Worm (Caenorhabditis elegans) whole organism, mixed stage, embryonic: Measurements from ENCODE around the gene Y26E6A.2.

Experiments used
- cnd-1 ChIP-seq: fragments of 200-800 bp; sonication (Bioruptor generic); optimal IDR thresholded peaks from 2 replicates; lab custom pipeline; 2018; ENCODE audit warnings: mild to moderate bottlenecking, missing genetic modification characterization, missing compliant biosample characterization
- mep-1 ChIP-seq: fragments of 150-350 bp; optimal IDR thresholded peaks from 2 replicates; lab custom pipeline; 2017; ENCODE audit warnings: missing biosample characterization, missing genetic modification reagents, missing genetic modification characterization, inconsistent platforms
- nhr-28 ChIP-seq: fragments of 150-350 bp; optimal IDR thresholded peaks from 2 replicates; lab custom pipeline; 2014; ENCODE audit warnings: missing biosample characterization, missing genetic modification characterization
- pha-4 ChIP-seq: fragments of 150-350 bp; optimal IDR thresholded peaks from 2 replicates; lab custom pipeline; 2018; ENCODE audit warnings: missing biosample characterization, missing genetic modification reagents, missing genetic modification characterization
- sptf-1 ChIP-seq: sonication (generic microtip); optimal IDR thresholded peaks from 2 replicates; lab custom pipeline; 2017; ENCODE audit warnings: mild to moderate bottlenecking, missing genetic modification characterization, moderate library complexity, missing compliant biosample characterization
- unc-62 ChIP-seq: fragments of 150-350 bp; optimal IDR thresholded peaks from 2 replicates; lab custom pipeline; 2014; ENCODE audit warnings: missing biosample characterization, missing genetic modification reagents, missing genetic modification characterization
- ztf-11 ChIP-seq: fragments of 150-350 bp; optimal IDR thresholded peaks from 2 replicates; lab custom pipeline; 2014; ENCODE audit warnings: missing biosample characterization, missing genetic modification characterization

- TF ChIP-seq mep-1 (no peak), nhr-28 (tag; lab: Kevin White, UChicago) (no peak), pha-4 (tag; lab: Kevin White, UChicago) (no peak), cnd-1 (tag; lab: Kevin White, UChicago) (no peak), sptf-1 (tag; lab: Kevin White, UChicago) (no peak), ztf-11 (no peak), unc-62 (GFP tag; lab: Kevin White, UChicago) (peak; percentile 90)
Measured at ce11 chrX:13941296-13941695, 27.1 kb upstream of the Y26E6A.2 start.
